Fruit fly (Drosophila melanogaster) whole organism, embryonic: ENCODE data around the gene CG43295.

Source experiments
- CG10431 ChIP-seq: fragments of 200-800 bp; sonication (Bioruptor generic); optimal IDR thresholded peaks from 3 replicates; lab custom pipeline; 2018; ENCODE audit warnings: missing biosample characterization, mild to moderate bottlenecking, missing genetic modification characterization
- CG10462 ChIP-seq: fragments of 200-800 bp; sonication (Bioruptor generic); optimal IDR thresholded peaks from 2 replicates; lab custom pipeline; 2016; ENCODE audit warnings: missing biosample characterization, missing genetic modification characterization
- CG10565 ChIP-seq: fragments of 200-800 bp; sonication (Bioruptor generic); optimal IDR thresholded peaks from 3 replicates; lab custom pipeline; 2016; ENCODE audit warnings: missing biosample characterization, mild to moderate bottlenecking, missing genetic modification characterization
- CG12071 ChIP-seq: fragments of 200-800 bp; sonication (Bioruptor generic); optimal IDR thresholded peaks from 3 replicates; lab custom pipeline; 2018; ENCODE audit warnings: missing biosample characterization, mild to moderate bottlenecking, missing genetic modification characterization
- CG12299 ChIP-seq: fragments of 200-800 bp; sonication (Bioruptor generic); optimal IDR thresholded peaks from 2 replicates; lab custom pipeline; 2018; ENCODE audit warnings: missing biosample characterization, mild to moderate bottlenecking, missing genetic modification characterization
- CG13894 ChIP-seq: fragments of 200-800 bp; sonication (Bioruptor generic); optimal IDR thresholded peaks from 3 replicates; lab custom pipeline; 2018; ENCODE audit warnings: missing biosample characterization, mild to moderate bottlenecking, missing genetic modification characterization, moderate library complexity
- CG17328 ChIP-seq: fragments of 200-800 bp; sonication (Bioruptor generic); IDR thresholded peaks from 2 replicates; pipeline ENCODE4 v1.3.6; 2022; ENCODE audit warnings: missing biosample characterization, missing genetic modification characterization
- CG18011 ChIP-seq: fragments of 200-800 bp; sonication (Bioruptor generic); optimal IDR thresholded peaks from 2 replicates; lab custom pipeline; 2017; ENCODE audit warnings: missing biosample characterization, missing genetic modification characterization, mild to moderate bottlenecking, moderate library complexity, missing genotype
- CG2199 ChIP-seq: fragments of 200-800 bp; sonication (Bioruptor generic); IDR thresholded peaks from 3 replicates; pipeline ENCODE4 v1.3.6; 2022; ENCODE audit warnings: missing biosample characterization, missing genetic modification characterization
- CG31365 ChIP-seq: fragments of 200-800 bp; sonication (Bioruptor generic); optimal IDR thresholded peaks from 2 replicates; lab custom pipeline; 2018; ENCODE audit warnings: missing biosample characterization, mild to moderate bottlenecking, missing genetic modification characterization
- CG32772 ChIP-seq: fragments of 200-800 bp; sonication (Bioruptor generic); IDR thresholded peaks from 2 replicates; pipeline ENCODE4 v1.3.6; 2022; ENCODE audit warnings: missing biosample characterization, missing genetic modification characterization
- CG34224 ChIP-seq: fragments of 200-800 bp; sonication (Bioruptor generic); IDR thresholded peaks from 3 replicates; pipeline ENCODE4 v1.3.6; 2022; ENCODE audit warnings: missing biosample characterization, missing genetic modification characterization; ENCODE audit not compliant: partially characterized antibody
- CG4617 ChIP-seq: fragments of 200-800 bp; sonication (Bioruptor generic); optimal IDR thresholded peaks from 3 replicates; lab custom pipeline; 2016; ENCODE audit warnings: missing biosample characterization, missing genetic modification characterization, borderline replicate concordance
- CG4820 ChIP-seq: fragments of 200-800 bp; sonication (Bioruptor generic); optimal IDR thresholded peaks from 3 replicates; lab custom pipeline; 2016; ENCODE audit warnings: missing biosample characterization, missing genetic modification characterization
- CG6813 ChIP-seq: fragments of 200-800 bp; sonication (Bioruptor generic); optimal IDR thresholded peaks from 2 replicates; lab custom pipeline; 2017; ENCODE audit warnings: missing biosample characterization, missing genetic modification characterization, mild to moderate bottlenecking, moderate library complexity, missing genetic modification reagents
- CG8089 ChIP-seq: fragments of 200-800 bp; sonication (Bioruptor generic); optimal IDR thresholded peaks from 3 replicates; lab custom pipeline; 2016; ENCODE audit warnings: missing biosample characterization, missing genetic modification characterization
- CG8281 ChIP-seq: fragments of 200-800 bp; sonication (Bioruptor generic); optimal IDR thresholded peaks from 2 replicates; lab custom pipeline; 2018; ENCODE audit warnings: missing biosample characterization, mild to moderate bottlenecking, missing genetic modification characterization, moderate library complexity
- CG8359 ChIP-seq: fragments of 200-800 bp; sonication (Bioruptor generic); optimal IDR thresholded peaks from 2 replicates; lab custom pipeline; 2017; ENCODE audit warnings: missing biosample characterization, mild to moderate bottlenecking, missing genetic modification characterization, borderline replicate concordance
- CG8478 ChIP-seq: fragments of >200 bp; optimal IDR thresholded peaks from 2 replicates; lab custom pipeline; 2018
- CG8924 ChIP-seq: fragments of 200-800 bp; optimal IDR thresholded peaks from 3 replicates; lab custom pipeline; 2019; ENCODE audit warnings: missing biosample characterization, mild to moderate bottlenecking, missing genetic modification characterization, moderate library complexity
- CG9727 ChIP-seq: fragments of 200-800 bp; sonication (Bioruptor generic); optimal IDR thresholded peaks from 3 replicates; lab custom pipeline; 2017; ENCODE audit warnings: missing biosample characterization, mild to moderate bottlenecking, missing genetic modification characterization
- CTCF ChIP-seq: fragments of 200-800 bp; sonication (Bioruptor generic); optimal IDR thresholded peaks from 2 replicates; lab custom pipeline; 2017; ENCODE audit warnings: missing biosample characterization, mild to moderate bottlenecking, missing genetic modification characterization, moderate library complexity
- ERR ChIP-seq: fragments of 200-800 bp; sonication (Bioruptor generic); optimal IDR thresholded peaks from 2 replicates; lab custom pipeline; 2016; ENCODE audit warnings: missing biosample characterization, missing genetic modification characterization
- Fer1 ChIP-seq: fragments of 200-800 bp; sonication (Bioruptor generic); optimal IDR thresholded peaks from 2 replicates; lab custom pipeline; 2017; ENCODE audit warnings: missing biosample characterization, mild to moderate bottlenecking, missing genetic modification characterization
- H15 ChIP-seq: fragments of 200-800 bp; sonication (Bioruptor generic); IDR thresholded peaks from 3 replicates; pipeline ENCODE4 v1.3.6; 2022; ENCODE audit warnings: missing biosample characterization, missing genetic modification characterization
- HLHmδ ChIP-seq: fragments of 200-800 bp; sonication (Bioruptor generic); optimal IDR thresholded peaks from 2 replicates; lab custom pipeline; 2018; ENCODE audit warnings: missing biosample characterization, mild to moderate bottlenecking, missing genetic modification characterization, moderate library complexity
- Hand ChIP-seq: fragments of 200-800 bp; sonication (Bioruptor generic); optimal IDR thresholded peaks from 2 replicates; lab custom pipeline; 2017; ENCODE audit warnings: mild to moderate bottlenecking, missing biosample characterization, missing genetic modification reagents, missing genetic modification characterization
- Hmr ChIP-seq: fragments of 200-800 bp; sonication (Bioruptor generic); optimal IDR thresholded peaks from 3 replicates; lab custom pipeline; 2017; ENCODE audit warnings: mild to moderate bottlenecking, missing biosample characterization, missing genetic modification reagents, missing genetic modification characterization
- Hr78 ChIP-seq, 2 experiments: fragments of 200-800 bp in 1 of 2; fragments of >200 bp in 1 of 2; sonication (Bioruptor generic) in 1 of 2; optimal IDR thresholded peaks; 2 replicates each; lab custom pipeline; 2017 to 2019; ENCODE audit warnings: missing biosample characterization in 2 of 2, missing genetic modification characterization in 2 of 2, mild to moderate bottlenecking in 1 of 2, moderate library complexity in 1 of 2
- Lhr ChIP-seq: fragments of 200-800 bp; sonication (Bioruptor generic); optimal IDR thresholded peaks from 3 replicates; lab custom pipeline; 2017; ENCODE audit warnings: mild to moderate bottlenecking, missing biosample characterization, missing genetic modification reagents, missing genetic modification characterization
- Max ChIP-seq: fragments of 200-800 bp; sonication (Bioruptor generic); optimal IDR thresholded peaks from 2 replicates; lab custom pipeline; 2016; ENCODE audit warnings: missing biosample characterization, mild to moderate bottlenecking, missing genetic modification characterization
- Meics ChIP-seq: fragments of 200-800 bp; sonication (Bioruptor generic); optimal IDR thresholded peaks from 2 replicates; lab custom pipeline; 2017; ENCODE audit warnings: missing biosample characterization, mild to moderate bottlenecking, missing genetic modification characterization
- Mes4 ChIP-seq: fragments of 200-800 bp; sonication (Bioruptor generic); optimal IDR thresholded peaks from 2 replicates; lab custom pipeline; 2016; ENCODE audit warnings: missing biosample characterization, missing genetic modification characterization
- NC2α ChIP-seq: fragments of 200-800 bp; sonication (Bioruptor generic); optimal IDR thresholded peaks from 2 replicates; lab custom pipeline; 2016; ENCODE audit warnings: missing biosample characterization, missing genetic modification characterization
- Six4 ChIP-seq: fragments of 200-800 bp; sonication (Bioruptor generic); optimal IDR thresholded peaks from 2 replicates; lab custom pipeline; 2016; ENCODE audit warnings: missing biosample characterization, missing genetic modification characterization
- cwo ChIP-seq: fragments of 200-800 bp; sonication (Bioruptor generic); optimal IDR thresholded peaks from 3 replicates; lab custom pipeline; 2017; ENCODE audit warnings: missing biosample characterization, missing genetic modification characterization, mild to moderate bottlenecking, moderate library complexity, missing genetic modification reagents
- dimm ChIP-seq: fragments of 200-800 bp; sonication (Bioruptor generic); IDR thresholded peaks from 2 replicates; pipeline ENCODE4 v1.3.6; 2022; ENCODE audit warnings: missing biosample characterization, missing genetic modification characterization
- dysf ChIP-seq: fragments of 200-800 bp; sonication (Bioruptor generic); IDR thresholded peaks from 3 replicates; pipeline ENCODE4 v1.3.6; 2022; ENCODE audit warnings: missing biosample characterization, missing genetic modification characterization
- gcm2 ChIP-seq: fragments of 200-800 bp; sonication (Bioruptor generic); optimal IDR thresholded peaks from 2 replicates; lab custom pipeline; 2016; ENCODE audit warnings: missing biosample characterization, missing genetic modification characterization
- klu ChIP-seq: fragments of 200-800 bp; sonication (Bioruptor generic); IDR thresholded peaks from 2 replicates; pipeline ENCODE4 v1.3.6; 2022; ENCODE audit warnings: missing biosample characterization, missing genetic modification characterization
- pan ChIP-seq, 4 experiments: fragments of >200 bp in 3 of 4; fragments of 200-800 bp in 1 of 4; sonication (Bioruptor generic) in 1 of 4; optimal IDR thresholded peaks in 3 of 4; IDR thresholded peaks in 1 of 4; 2 replicates each; pipeline versions ENCODE4 v1.3.6 to Lab custom; 2017 to 2022; ENCODE audit warnings: missing biosample characterization in 2 of 4, missing genetic modification characterization in 2 of 4, mixed read lengths in 1 of 4
- peb ChIP-seq: fragments of 200-800 bp; sonication (Bioruptor generic); IDR thresholded peaks from 2 replicates; pipeline ENCODE4 v1.3.6; 2022; ENCODE audit warnings: missing biosample characterization, missing genetic modification characterization
- pros ChIP-seq: fragments of 200-800 bp; sonication (Bioruptor generic); optimal IDR thresholded peaks from 3 replicates; lab custom pipeline; 2019; ENCODE audit warnings: missing biosample characterization, mild to moderate bottlenecking, missing genetic modification characterization, moderate library complexity
- schlank ChIP-seq: fragments of 200-800 bp; sonication (Bioruptor generic); optimal IDR thresholded peaks from 2 replicates; lab custom pipeline; 2018; ENCODE audit warnings: missing biosample characterization, mild to moderate bottlenecking, missing genetic modification characterization
- slbo ChIP-seq: fragments of 200-800 bp; sonication (Bioruptor generic); IDR thresholded peaks from 2 replicates; pipeline ENCODE4 v1.3.6; 2022; ENCODE audit warnings: missing biosample characterization, missing genetic modification characterization
- sna ChIP-seq: fragments of 200-800 bp; sonication (Bioruptor generic); IDR thresholded peaks from 2 replicates; pipeline ENCODE4 v1.3.6; 2022; ENCODE audit warnings: missing biosample characterization, missing genetic modification characterization; ENCODE audit not compliant: partially characterized antibody
- sob ChIP-seq: fragments of 200-800 bp; sonication (Bioruptor generic); IDR thresholded peaks from 2 replicates; pipeline ENCODE4 v1.3.6; 2022; ENCODE audit warnings: missing biosample characterization, missing genetic modification characterization
- tup ChIP-seq: fragments of 200-800 bp; sonication (Bioruptor generic); optimal IDR thresholded peaks from 2 replicates; lab custom pipeline; 2016; ENCODE audit warnings: missing biosample characterization, mild to moderate bottlenecking, missing genetic modification characterization, moderate library complexity

The CG43295 gene

dm6 chr3L:16113607-16114337 lies 8.1 kb downstream of the CG43295 start (continued):
- peak; percentile 88 for TF ChIP-seq CG4617
- no peak for TF ChIP-seq CTCF (GFP tag; lab: Kevin White, UChicago)
- no peak for TF ChIP-seq CG12071 (GFP tag; lab: Kevin White, UChicago)
- peak; percentile 86 for TF ChIP-seq slbo
- TF ChIP-seq CG17328 (GFP tag; lab: Robert Waterston, UW): peak; percentile 82
- peak; percentile 40 for TF ChIP-seq CG8359 (GFP tag; lab: Kevin White, UChicago)
- no peak; the same call in 2 of the 3 replicates for TF ChIP-seq H15
- peak; percentile 46 for TF ChIP-seq HLHmδ (GFP tag; lab: Kevin White, UChicago)
- TF ChIP-seq CG10431 (GFP tag; lab: Kevin White, UChicago): peak; percentile 48
- TF ChIP-seq sna (GFP tag; lab: Robert Waterston, UW): peak; percentile 51
- peak; percentile 55; the same call in 1 of the 2 replicates for TF ChIP-seq klu (GFP tag; lab: Robert Waterston, UW)
- TF ChIP-seq CG8089: peak; percentile 50
- TF ChIP-seq Meics (GFP tag; lab: Kevin White, UChicago): peak; percentile 85
- TF ChIP-seq CG18011 (GFP tag; lab: Kevin White, UChicago): peak; percentile 64
- no peak for TF ChIP-seq CG12299 (tag; lab: Kevin White, UChicago)
- TF ChIP-seq CG8478 (lab: Kevin White, UChicago): no peak
- TF ChIP-seq schlank (tag; lab: Kevin White, UChicago): peak; percentile 60
- peak; percentile 78 for TF ChIP-seq Hand (GFP tag; lab: Kevin White, UChicago)
- peak; percentile 80 for TF ChIP-seq Mes4
- TF ChIP-seq dimm (GFP tag; lab: Robert Waterston, UW): peak; percentile 45; the same call in 1 of the 2 replicates
- no peak for TF ChIP-seq CG13894 (tag; lab: Kevin White, UChicago)
- TF ChIP-seq CG8924 (tag; lab: Kevin White, UChicago): peak; percentile 91
- no peak for TF ChIP-seq pan (optimal IDR thresholded peaks at IDR 0.05; lab: Kevin White, UChicago)
- TF ChIP-seq pan (GFP tag; optimal IDR thresholded peaks at IDR 0.05 in 1 of 2, IDR thresholded peaks at IDR 0.05 in 1 of 2): peak in 1 of 2 experiments; percentile 81
- no peak for TF ChIP-seq Hmr (GFP tag; lab: Kevin White, UChicago)
- peak; percentile 85 for TF ChIP-seq ERR (GFP tag; lab: Kevin White, UChicago)
- peak; percentile 80 for TF ChIP-seq cwo (GFP tag; lab: Kevin White, UChicago)
- TF ChIP-seq sob (GFP tag; lab: Robert Waterston, UW): peak; percentile 89
- TF ChIP-seq CG9727 (GFP tag; lab: Kevin White, UChicago): peak; percentile 89
- TF ChIP-seq CG8281 (tag; lab: Kevin White, UChicago): no peak
- TF ChIP-seq NC2α (GFP tag; lab: Kevin White, UChicago): peak; percentile 37
- TF ChIP-seq CG31365 (tag; lab: Kevin White, UChicago): peak; percentile 69
- no peak for TF ChIP-seq gcm2 (GFP tag; lab: Kevin White, UChicago)
- TF ChIP-seq CG32772 (GFP tag; lab: Robert Waterston, UW): peak; percentile 80
- TF ChIP-seq dysf (GFP tag; lab: Robert Waterston, UW): peak; percentile 85
- peak; percentile 53 for TF ChIP-seq CG34224
- peak; percentile 75 for TF ChIP-seq tup
- peak; percentile 88 for TF ChIP-seq Max
- TF ChIP-seq Hr78 (GFP tag; optimal IDR thresholded peaks at IDR 0.05; lab: Kevin White, UChicago): no peak
- peak; percentile 39 for TF ChIP-seq CG10565
- TF ChIP-seq CG4820 (GFP tag; lab: Kevin White, UChicago): peak; percentile 100
- TF ChIP-seq CG6813: peak; percentile 76
- TF ChIP-seq Lhr: peak; percentile 61
- TF ChIP-seq Six4 (GFP tag; lab: Kevin White, UChicago): peak; percentile 76
- TF ChIP-seq Fer1: peak; percentile 92
- TF ChIP-seq peb: peak; percentile 50; the same call in 1 of the 2 replicates
- no peak for TF ChIP-seq pros
- peak; percentile 78; the same call in 2 of the 3 replicates for TF ChIP-seq CG2199
- TF ChIP-seq CG10462 (GFP tag; lab: Kevin White, UChicago): peak; percentile 33
